Fruit fly (Drosophila melanogaster) whole organism, prepupa: ENCODE data around the gene CG10481.

Experiments used
- CG11294 ChIP-seq: fragments of 200-800 bp; sonication (Bioruptor generic); IDR thresholded peaks from 2 replicates; pipeline ENCODE4 v1.3.6; 2022; ENCODE audit warnings: missing biosample characterization, missing genetic modification characterization
- CG11762 ChIP-seq: fragments of 200-800 bp; sonication (Bioruptor generic); optimal IDR thresholded peaks from 3 replicates; lab custom pipeline; 2016; ENCODE audit warnings: missing biosample characterization, missing genetic modification characterization; ENCODE audit not compliant: insufficient read depth
- CG11902 ChIP-seq: fragments of 200-800 bp; sonication (Bioruptor generic); optimal IDR thresholded peaks from 3 replicates; lab custom pipeline; 2016; ENCODE audit warnings: missing biosample characterization, missing genetic modification characterization
- CG15336 ChIP-seq: fragments of 200-800 bp; sonication (Bioruptor generic); IDR thresholded peaks from 2 replicates; pipeline ENCODE4 v1.3.6; 2022; ENCODE audit warnings: missing biosample characterization, missing genetic modification characterization
- CG1621 ChIP-seq: fragments of 200-800 bp; sonication (Bioruptor generic); optimal IDR thresholded peaks from 3 replicates; lab custom pipeline; 2018; ENCODE audit warnings: missing biosample characterization, mild to moderate bottlenecking, missing genetic modification characterization
- CG16779 ChIP-seq: fragments of 200-800 bp; sonication (Bioruptor generic); optimal IDR thresholded peaks from 3 replicates; lab custom pipeline; 2017; ENCODE audit warnings: missing biosample characterization, mild to moderate bottlenecking, missing genetic modification characterization
- CG3032 ChIP-seq: fragments of 200-800 bp; optimal IDR thresholded peaks from 2 replicates; lab custom pipeline; 2019; ENCODE audit warnings: missing biosample characterization, mild to moderate bottlenecking, missing genetic modification characterization, moderate library complexity
- CG31627 ChIP-seq: fragments of 200-800 bp; sonication (Bioruptor generic); optimal IDR thresholded peaks from 3 replicates; lab custom pipeline; 2016; ENCODE audit warnings: missing biosample characterization, missing genetic modification characterization
- CG32006 ChIP-seq: fragments of 200-800 bp; sonication (Bioruptor generic); optimal IDR thresholded peaks from 3 replicates; lab custom pipeline; 2017; ENCODE audit warnings: missing biosample characterization, mild to moderate bottlenecking, missing genetic modification characterization
- CG34406 ChIP-seq: fragments of 200-800 bp; sonication (Bioruptor generic); optimal IDR thresholded peaks from 3 replicates; lab custom pipeline; 2016; ENCODE audit warnings: missing biosample characterization, missing genetic modification characterization
- CG3919 ChIP-seq: fragments of 200-800 bp; sonication (Bioruptor generic); optimal IDR thresholded peaks from 3 replicates; lab custom pipeline; 2016; ENCODE audit warnings: missing biosample characterization, missing genetic modification characterization
- CG6163 ChIP-seq: fragments of 200-800 bp; sonication (Bioruptor generic); IDR thresholded peaks from 3 replicates; pipeline ENCODE4 v1.3.6; 2022; ENCODE audit warnings: missing biosample characterization, missing genetic modification characterization
- CG6276 ChIP-seq: fragments of 200-800 bp; sonication (Bioruptor generic); optimal IDR thresholded peaks from 2 replicates; lab custom pipeline; 2017; ENCODE audit warnings: missing biosample characterization, mild to moderate bottlenecking, missing genetic modification characterization
- CG6808 ChIP-seq: fragments of 200-800 bp; sonication (Bioruptor generic); optimal IDR thresholded peaks from 3 replicates; lab custom pipeline; 2017; ENCODE audit warnings: missing biosample characterization, missing genetic modification characterization, mild to moderate bottlenecking, moderate library complexity, missing genetic modification reagents
- CG6854 ChIP-seq: fragments of 200-800 bp; sonication (Bioruptor generic); optimal IDR thresholded peaks from 2 replicates; lab custom pipeline; 2017; ENCODE audit warnings: missing biosample characterization, mild to moderate bottlenecking, missing genetic modification characterization
- CG7368 ChIP-seq: fragments of 200-800 bp; sonication (Bioruptor generic); optimal IDR thresholded peaks from 3 replicates; lab custom pipeline; 2016; ENCODE audit warnings: missing biosample characterization, missing genetic modification characterization
- CG8319 ChIP-seq: fragments of 200-800 bp; sonication (Bioruptor generic); optimal IDR thresholded peaks from 3 replicates; lab custom pipeline; 2016; ENCODE audit warnings: missing biosample characterization, missing genetic modification characterization
- Eip78C ChIP-seq: fragments of 200-800 bp; sonication (Bioruptor generic); peaks from one replicate; lab custom pipeline; 2016; ENCODE audit warnings: missing biosample characterization, missing genetic modification characterization
- Eip93F ChIP-seq: fragments of 200-800 bp; sonication (Bioruptor generic); optimal IDR thresholded peaks from 2 replicates; lab custom pipeline; 2016; ENCODE audit warnings: missing biosample characterization, mild to moderate bottlenecking, missing genetic modification characterization
- Ets21C ChIP-seq: fragments of 200-800 bp; sonication (Bioruptor generic); optimal IDR thresholded peaks from 3 replicates; lab custom pipeline; 2016; ENCODE audit warnings: missing biosample characterization, missing genetic modification characterization
- Ets96B ChIP-seq: fragments of 200-800 bp; optimal IDR thresholded peaks from 2 replicates; lab custom pipeline; 2019; ENCODE audit warnings: missing biosample characterization, mild to moderate bottlenecking, missing genetic modification characterization, moderate library complexity
- Hr38 ChIP-seq: sonication (Bioruptor generic); optimal IDR thresholded peaks from 2 replicates; lab custom pipeline; 2016; ENCODE audit warnings: missing biosample characterization, missing genetic modification characterization
- Hr39 ChIP-seq: fragments of 200-800 bp; sonication (Bioruptor generic); optimal IDR thresholded peaks from 2 replicates; lab custom pipeline; 2016; ENCODE audit warnings: missing biosample characterization, missing genetic modification characterization
- Hr4 ChIP-seq: fragments of 200-800 bp; sonication (Bioruptor generic); optimal IDR thresholded peaks from 3 replicates; lab custom pipeline; 2016; ENCODE audit warnings: missing biosample characterization, missing genetic modification characterization
- Lpt ChIP-seq: fragments of 200-800 bp; sonication (Bioruptor generic); optimal IDR thresholded peaks from 3 replicates; lab custom pipeline; 2016; ENCODE audit warnings: missing biosample characterization, missing genetic modification characterization
- Met ChIP-seq: fragments of 200-800 bp; sonication (Bioruptor generic); optimal IDR thresholded peaks from 3 replicates; lab custom pipeline; 2016; ENCODE audit warnings: missing biosample characterization, missing genetic modification characterization
- OdsH ChIP-seq: fragments of 200-800 bp; sonication (Bioruptor generic); optimal IDR thresholded peaks from 3 replicates; lab custom pipeline; 2016; ENCODE audit warnings: missing biosample characterization, missing genetic modification characterization
- Smox ChIP-seq: fragments of 200-800 bp; sonication (Bioruptor generic); optimal IDR thresholded peaks from 3 replicates; lab custom pipeline; 2016; ENCODE audit warnings: missing biosample characterization, missing genetic modification characterization
- Sox102F ChIP-seq: fragments of 200-800 bp; sonication (Bioruptor generic); optimal IDR thresholded peaks from 2 replicates; lab custom pipeline; 2016; ENCODE audit warnings: missing biosample characterization, mild to moderate bottlenecking, missing genetic modification characterization
- Sox14 ChIP-seq: fragments of 200-800 bp; sonication (Bioruptor generic); optimal IDR thresholded peaks from 3 replicates; lab custom pipeline; 2016; ENCODE audit warnings: missing biosample characterization, missing genetic modification characterization
- Sox15 ChIP-seq: fragments of 200-800 bp; sonication (Bioruptor generic); optimal IDR thresholded peaks from 3 replicates; lab custom pipeline; 2016; ENCODE audit warnings: missing biosample characterization, missing genetic modification characterization
- achi ChIP-seq: fragments of 200-800 bp; sonication (Bioruptor generic); optimal IDR thresholded peaks from 3 replicates; lab custom pipeline; 2016; ENCODE audit warnings: missing biosample characterization, missing genetic modification characterization
- acj6 ChIP-seq: fragments of 200-800 bp; sonication (Bioruptor generic); optimal IDR thresholded peaks from 3 replicates; lab custom pipeline; 2016; ENCODE audit warnings: missing biosample characterization, missing genetic modification characterization
- cyc ChIP-seq: fragments of 200-800 bp; sonication (Bioruptor generic); optimal IDR thresholded peaks from 3 replicates; lab custom pipeline; 2016; ENCODE audit warnings: missing biosample characterization, missing genetic modification characterization
- dac ChIP-seq: fragments of 200-800 bp; sonication (Bioruptor generic); optimal IDR thresholded peaks from 2 replicates; lab custom pipeline; 2017; ENCODE audit warnings: missing biosample characterization, mild to moderate bottlenecking, missing genetic modification characterization
- dsx ChIP-seq: fragments of 200-800 bp; optimal IDR thresholded peaks from 3 replicates; lab custom pipeline; 2019; ENCODE audit warnings: missing biosample characterization, mild to moderate bottlenecking, missing genetic modification characterization, moderate library complexity; ENCODE audit not compliant: poor library complexity, severe bottlenecking
- eg ChIP-seq: fragments of 200-800 bp; sonication (Bioruptor generic); IDR thresholded peaks from 3 replicates; pipeline ENCODE4 v1.3.6; 2022; ENCODE audit warnings: missing biosample characterization, missing genetic modification characterization
- esn ChIP-seq: fragments of 200-800 bp; sonication (Bioruptor generic); optimal IDR thresholded peaks from 2 replicates; lab custom pipeline; 2016; ENCODE audit warnings: missing biosample characterization, mild to moderate bottlenecking, missing genetic modification characterization, moderate library complexity
- fd59A ChIP-seq: fragments of 200-800 bp; sonication (Bioruptor generic); optimal IDR thresholded peaks from 2 replicates; lab custom pipeline; 2017; ENCODE audit warnings: missing biosample characterization, mild to moderate bottlenecking, missing genetic modification characterization, missing genetic modification reagents
- fkh ChIP-seq: fragments of 200-800 bp; sonication (Bioruptor generic); optimal IDR thresholded peaks from 3 replicates; lab custom pipeline; 2017; ENCODE audit warnings: missing biosample characterization, mild to moderate bottlenecking, missing genetic modification characterization, moderate library complexity
- lz ChIP-seq: fragments of 200-800 bp; sonication (Bioruptor generic); optimal IDR thresholded peaks from 3 replicates; lab custom pipeline; 2016; ENCODE audit warnings: missing biosample characterization, missing genetic modification characterization
- net ChIP-seq: fragments of 200-800 bp; sonication (Bioruptor generic); optimal IDR thresholded peaks from 3 replicates; lab custom pipeline; 2016; ENCODE audit warnings: missing biosample characterization, missing genetic modification characterization
- pdm3 ChIP-seq: fragments of 200-800 bp; sonication (Bioruptor generic); optimal IDR thresholded peaks from 3 replicates; lab custom pipeline; 2016; ENCODE audit warnings: missing biosample characterization, missing genetic modification characterization
- spab ChIP-seq: fragments of 200-800 bp; sonication (Bioruptor generic); optimal IDR thresholded peaks from 2 replicates; lab custom pipeline; 2017; ENCODE audit warnings: missing biosample characterization, mild to moderate bottlenecking, missing genetic modification characterization, missing genetic modification reagents
- ss ChIP-seq, 2 experiments: fragments of 200-800 bp; sonication (Bioruptor generic); optimal IDR thresholded peaks; 2 replicates in 1 of 2; 3 replicates in 1 of 2; lab custom pipeline; 2017 to 2018; ENCODE audit warnings: mild to moderate bottlenecking in 2 of 2, missing biosample characterization in 2 of 2, missing genetic modification characterization in 2 of 2, moderate library complexity in 1 of 2
- svp ChIP-seq: fragments of 200-800 bp; sonication (Bioruptor generic); peaks from one replicate; lab custom pipeline; 2016; ENCODE audit warnings: missing biosample characterization, missing genetic modification characterization
- topi ChIP-seq: fragments of 200-800 bp; sonication (Bioruptor generic); optimal IDR thresholded peaks from 3 replicates; lab custom pipeline; 2016; ENCODE audit warnings: missing biosample characterization, missing genetic modification characterization
- vri ChIP-seq: fragments of 200-800 bp; sonication (Bioruptor generic); optimal IDR thresholded peaks from 3 replicates; lab custom pipeline; 2016; ENCODE audit warnings: missing biosample characterization, mild to moderate bottlenecking, missing genetic modification characterization

Gene CG10481

dm6 chr2L:19936131-19936530 is 43.8 kb upstream of the CG10481 start (continued):
- TF ChIP-seq CG15336 (GFP tag; lab: Robert Waterston, UW) (peak; percentile 47; the same call in 1 of the 2 replicates), Ets96B (tag; lab: Kevin White, UChicago) (peak; percentile 55), esn (GFP tag; lab: Kevin White, UChicago) (peak; percentile 35), Met (peak; percentile 18), acj6 (peak; percentile 36)
- TF ChIP-seq, all 60 proteins: peak for 36; not testable (repeated sequence) for 24

- TF ChIP-seq Lpt (GFP tag; lab: Kevin White, UChicago): no peak
- TF ChIP-seq CG32006 (GFP tag; lab: Kevin White, UChicago): no peak
- TF ChIP-seq esn (GFP tag; lab: Kevin White, UChicago): no peak
- peak; percentile 18 for TF ChIP-seq CG6808 (GFP tag; lab: Kevin White, UChicago)
- no peak for TF ChIP-seq acj6
- TF ChIP-seq CG11762 (GFP tag; lab: Kevin White, UChicago): no peak
- peak; percentile 48 to 74 for TF ChIP-seq ss (GFP tag; optimal IDR thresholded peaks at IDR 0.05; lab: Kevin White, UChicago)
- peak; percentile 38 for TF ChIP-seq net (GFP tag; lab: Kevin White, UChicago)
- TF ChIP-seq topi (GFP tag; lab: Kevin White, UChicago): no peak
- peak; percentile 8 for TF ChIP-seq CG34406
- no peak for TF ChIP-seq cyc
- no peak for TF ChIP-seq Eip93F
- TF ChIP-seq CG31627 (GFP tag; lab: Kevin White, UChicago): no peak
- no peak for TF ChIP-seq CG6276
- peak; percentile 45 for TF ChIP-seq vri (GFP tag; lab: Kevin White, UChicago)
- peak; percentile 64 for TF ChIP-seq CG6854 (GFP tag; lab: Kevin White, UChicago)
- peak; percentile 48; the same call in 1 of the 2 replicates for TF ChIP-seq CG15336 (GFP tag; lab: Robert Waterston, UW)
- TF ChIP-seq Eip78C (GFP tag; lab: Kevin White, UChicago): peak; percentile 59
- TF ChIP-seq eg: peak; percentile 61; the same call in 1 of the 3 replicates
- TF ChIP-seq achi (GFP tag; lab: Kevin White, UChicago): peak; percentile 17
- TF ChIP-seq CG3919: peak; percentile 8
- TF ChIP-seq CG6163 (GFP tag; lab: Robert Waterston, UW): peak; percentile 66; the same call in 2 of the 3 replicates
- no peak for TF ChIP-seq CG11902 (GFP tag; lab: Kevin White, UChicago)
- TF ChIP-seq Ets21C: no peak
- no peak for TF ChIP-seq fd59A (GFP tag; lab: Kevin White, UChicago)
- no peak for TF ChIP-seq Hr38 (GFP tag; lab: Kevin White, UChicago)
- no peak for TF ChIP-seq OdsH (GFP tag; lab: Kevin White, UChicago)
- TF ChIP-seq fkh (GFP tag; lab: Kevin White, UChicago): peak; percentile 80
- no peak for TF ChIP-seq Sox102F (GFP tag; lab: Kevin White, UChicago)
- no peak for TF ChIP-seq dac (GFP tag; lab: Kevin White, UChicago)
- no peak for TF ChIP-seq spab (GFP tag; lab: Kevin White, UChicago)
- peak; percentile 62 for TF ChIP-seq CG1621 (tag; lab: Kevin White, UChicago)
- TF ChIP-seq svp (GFP tag; lab: Kevin White, UChicago): peak; percentile 89
- TF ChIP-seq Hr4 (GFP tag; lab: Kevin White, UChicago): no peak
- no peak for TF ChIP-seq CG8319 (GFP tag; lab: Kevin White, UChicago)
- TF ChIP-seq Met: no peak
- peak; percentile 19 for TF ChIP-seq Ets96B (tag; lab: Kevin White, UChicago)
- TF ChIP-seq Sox14 (GFP tag; lab: Kevin White, UChicago): peak; percentile 3
- no peak for TF ChIP-seq Smox
- TF ChIP-seq Hr39 (GFP tag; lab: Kevin White, UChicago): no peak
- TF ChIP-seq CG16779: peak; percentile 24
- no peak for TF ChIP-seq pdm3 (GFP tag; lab: Kevin White, UChicago)
- TF ChIP-seq dsx (GFP tag; lab: Kevin White, UChicago): peak; percentile 44
- peak; percentile 4 for TF ChIP-seq CG7368 (GFP tag; lab: Kevin White, UChicago)
- no peak for TF ChIP-seq lz (GFP tag; lab: Kevin White, UChicago)
- no peak for TF ChIP-seq Sox15 (GFP tag; lab: Kevin White, UChicago)
- peak; percentile 88 for TF ChIP-seq CG3032 (tag; lab: Kevin White, UChicago)
- no peak for TF ChIP-seq CG11294 (GFP tag; lab: Robert Waterston, UW)
Observed at dm6 chr2L:19935085-19935846, 42.9 kb upstream of the CG10481 start.
